Fruit fly (Drosophila melanogaster) whole organism, embryonic: ENCODE results near the gene CG9389.

ENCODE experiments used
- Bdp1 ChIP-seq: fragments of 200-800 bp; sonication (Bioruptor generic); optimal IDR thresholded peaks from 3 replicates; lab custom pipeline; 2016; ENCODE audit warnings: missing biosample characterization, missing genetic modification characterization
- CG10565 ChIP-seq: fragments of 200-800 bp; sonication (Bioruptor generic); optimal IDR thresholded peaks from 3 replicates; lab custom pipeline; 2016; ENCODE audit warnings: missing biosample characterization, mild to moderate bottlenecking, missing genetic modification characterization
- CG13287 ChIP-seq: fragments of 200-800 bp; sonication (Bioruptor generic); IDR thresholded peaks from 2 replicates; pipeline ENCODE4 v1.3.6; 2022; ENCODE audit warnings: missing biosample characterization, missing genetic modification characterization; ENCODE audit not compliant: partially characterized antibody
- CG13775 ChIP-seq: fragments of 200-800 bp; sonication (Bioruptor generic); optimal IDR thresholded peaks from 3 replicates; lab custom pipeline; 2017; ENCODE audit warnings: missing biosample characterization, mild to moderate bottlenecking, missing genetic modification characterization
- CG1602 ChIP-seq: fragments of 200-800 bp; sonication (Bioruptor generic); optimal IDR thresholded peaks from 3 replicates; lab custom pipeline; 2016; ENCODE audit warnings: missing biosample characterization, missing genetic modification characterization
- CG16863 ChIP-seq: fragments of 200-800 bp; sonication (Bioruptor generic); optimal IDR thresholded peaks from 3 replicates; lab custom pipeline; 2016; ENCODE audit warnings: missing biosample characterization, missing genetic modification characterization
- CG17361 ChIP-seq: fragments of 200-800 bp; sonication (Bioruptor generic); IDR thresholded peaks from 3 replicates; pipeline ENCODE4 v1.3.6; 2022; ENCODE audit warnings: missing biosample characterization, missing genetic modification characterization
- CG18476 ChIP-seq: fragments of 200-800 bp; sonication (Bioruptor generic); optimal IDR thresholded peaks from 2 replicates; lab custom pipeline; 2016; ENCODE audit warnings: missing biosample characterization, mild to moderate bottlenecking, missing genetic modification characterization
- CG2120 ChIP-seq: fragments of 200-800 bp; sonication (Bioruptor generic); optimal IDR thresholded peaks from 3 replicates; lab custom pipeline; 2016; ENCODE audit warnings: missing biosample characterization, missing genetic modification characterization
- CG3065 ChIP-seq: fragments of 200-800 bp; sonication (Bioruptor generic); optimal IDR thresholded peaks from 2 replicates; lab custom pipeline; 2016; ENCODE audit warnings: missing biosample characterization, missing genetic modification characterization
- CG32772 ChIP-seq: fragments of 200-800 bp; sonication (Bioruptor generic); IDR thresholded peaks from 2 replicates; pipeline ENCODE4 v1.3.6; 2022; ENCODE audit warnings: missing biosample characterization, missing genetic modification characterization
- CG33557 ChIP-seq: fragments of 200-800 bp; sonication (Bioruptor generic); optimal IDR thresholded peaks from 2 replicates; lab custom pipeline; 2019; ENCODE audit warnings: missing biosample characterization, mild to moderate bottlenecking, missing genetic modification characterization, moderate library complexity
- CG3407 ChIP-seq: fragments of 200-800 bp; sonication (Bioruptor generic); optimal IDR thresholded peaks from 2 replicates; lab custom pipeline; 2018; ENCODE audit warnings: missing biosample characterization, mild to moderate bottlenecking, missing genetic modification characterization
- CG3838 ChIP-seq: fragments of 200-800 bp; sonication (Bioruptor generic); optimal IDR thresholded peaks from 3 replicates; lab custom pipeline; 2016; ENCODE audit warnings: missing biosample characterization, missing genetic modification characterization
- CG4617 ChIP-seq: fragments of 200-800 bp; sonication (Bioruptor generic); optimal IDR thresholded peaks from 3 replicates; lab custom pipeline; 2016; ENCODE audit warnings: missing biosample characterization, missing genetic modification characterization, borderline replicate concordance
- CG6272 ChIP-seq: fragments of 200-800 bp; sonication (Bioruptor generic); IDR thresholded peaks from 2 replicates; pipeline ENCODE4 v1.3.6; 2022; ENCODE audit warnings: missing biosample characterization, missing genetic modification characterization
- CG6689 ChIP-seq: fragments of 200-800 bp; sonication (Bioruptor generic); IDR thresholded peaks from 2 replicates; pipeline ENCODE4 v1.3.6; 2022; ENCODE audit warnings: missing biosample characterization, missing genetic modification characterization
- CG7271 ChIP-seq: fragments of 200-800 bp; sonication (Bioruptor generic); optimal IDR thresholded peaks from 2 replicates; lab custom pipeline; 2018; ENCODE audit warnings: missing biosample characterization, mild to moderate bottlenecking, missing genetic modification characterization, moderate library complexity
- CG7987 ChIP-seq: fragments of 200-800 bp; sonication (Bioruptor generic); optimal IDR thresholded peaks from 2 replicates; lab custom pipeline; 2018; ENCODE audit warnings: missing biosample characterization, mild to moderate bottlenecking, missing genetic modification characterization, moderate library complexity
- CG9817 ChIP-seq: fragments of 200-800 bp; sonication (Bioruptor generic); optimal IDR thresholded peaks from 2 replicates; lab custom pipeline; 2018; ENCODE audit warnings: missing biosample characterization, mild to moderate bottlenecking, missing genetic modification characterization, moderate library complexity
- Dll ChIP-seq: fragments of 200-800 bp; sonication (Bioruptor generic); IDR thresholded peaks from 4 replicates; pipeline ENCODE4 v1.3.6; 2022; ENCODE audit warnings: missing biosample characterization, missing genetic modification characterization; ENCODE audit not compliant: partially characterized antibody
- Fer2 ChIP-seq: fragments of 200-800 bp; sonication (Bioruptor generic); optimal IDR thresholded peaks from 2 replicates; lab custom pipeline; 2018; ENCODE audit warnings: missing biosample characterization, mild to moderate bottlenecking, missing genetic modification characterization, moderate library complexity
- HLH4C ChIP-seq: fragments of 200-800 bp; sonication (Bioruptor generic); IDR thresholded peaks from 3 replicates; pipeline ENCODE4 v1.3.6; 2022; ENCODE audit warnings: missing biosample characterization, missing genetic modification characterization; ENCODE audit not compliant: partially characterized antibody
- HLH54F ChIP-seq: fragments of 200-800 bp; sonication (Bioruptor generic); optimal IDR thresholded peaks from 3 replicates; lab custom pipeline; 2016; ENCODE audit warnings: missing biosample characterization, missing genetic modification characterization
- Jarid2 ChIP-seq: fragments of 200-800 bp; sonication (Bioruptor generic); optimal IDR thresholded peaks from 3 replicates; lab custom pipeline; 2017; ENCODE audit warnings: mild to moderate bottlenecking, missing biosample characterization, missing genetic modification reagents, missing genetic modification characterization
- Lpt ChIP-seq: fragments of >200 bp; optimal IDR thresholded peaks from 2 replicates; lab custom pipeline; 2018; ENCODE audit warnings: missing biosample characterization, missing genetic modification characterization
- Med ChIP-seq: fragments of 200-800 bp; sonication (Bioruptor generic); peaks from one replicate; lab custom pipeline; 2016; ENCODE audit warnings: missing biosample characterization, missing genetic modification characterization, mild to moderate bottlenecking, inconsistent platforms, moderate library complexity
- Ravus ChIP-seq: fragments of 200-800 bp; sonication (Bioruptor generic); IDR thresholded peaks from 2 replicates; pipeline ENCODE4 v1.3.6; 2022; ENCODE audit warnings: missing biosample characterization, missing genetic modification characterization
- Six4 ChIP-seq: fragments of 200-800 bp; sonication (Bioruptor generic); optimal IDR thresholded peaks from 2 replicates; lab custom pipeline; 2016; ENCODE audit warnings: missing biosample characterization, missing genetic modification characterization
- TFAM ChIP-seq: fragments of 200-800 bp; sonication (Bioruptor generic); optimal IDR thresholded peaks from 2 replicates; lab custom pipeline; 2017; ENCODE audit warnings: missing biosample characterization, missing genetic modification characterization, inconsistent platforms
- ac ChIP-seq: fragments of 200-800 bp; sonication (Bioruptor generic); optimal IDR thresholded peaks from 3 replicates; lab custom pipeline; 2017; ENCODE audit warnings: missing biosample characterization, mild to moderate bottlenecking, missing genetic modification characterization
- ato ChIP-seq: fragments of 200-800 bp; sonication (Bioruptor generic); IDR thresholded peaks from 2 replicates; pipeline ENCODE4 v1.3.6; 2022; ENCODE audit warnings: missing biosample characterization, missing genetic modification characterization; ENCODE audit not compliant: partially characterized antibody
- az2 ChIP-seq: fragments of 200-800 bp; sonication (Bioruptor generic); optimal IDR thresholded peaks from 3 replicates; lab custom pipeline; 2016; ENCODE audit warnings: missing biosample characterization, missing genetic modification characterization
- cato ChIP-seq: fragments of 200-800 bp; sonication (Bioruptor generic); optimal IDR thresholded peaks from 2 replicates; lab custom pipeline; 2016; ENCODE audit warnings: missing biosample characterization, missing genetic modification characterization, borderline replicate concordance
- chif ChIP-seq, 2 experiments: fragments of 200-800 bp; sonication (Bioruptor generic); optimal IDR thresholded peaks; 3 replicates each; lab custom pipeline; 2016; ENCODE audit warnings: missing biosample characterization in 2 of 2, missing genetic modification characterization in 2 of 2
- en ChIP-seq: fragments of 200-800 bp; sonication (Bioruptor generic); optimal IDR thresholded peaks from 2 replicates; lab custom pipeline; 2016; ENCODE audit warnings: missing biosample characterization, missing genetic modification characterization
- esg ChIP-seq: fragments of 200-800 bp; sonication (Bioruptor generic); conservative IDR thresholded peaks from 2 replicates; pipeline ENCODE4 v1.3.6; 2022; ENCODE audit warnings: missing biosample characterization, missing genetic modification characterization
- gem ChIP-seq: fragments of 200-800 bp; sonication (Bioruptor generic); optimal IDR thresholded peaks from 2 replicates; lab custom pipeline; 2019; ENCODE audit warnings: missing biosample characterization, mild to moderate bottlenecking, missing genetic modification characterization, moderate library complexity
- grau ChIP-seq: fragments of 200-800 bp; optimal IDR thresholded peaks from 3 replicates; lab custom pipeline; 2019; ENCODE audit warnings: missing biosample characterization, mild to moderate bottlenecking, missing genetic modification characterization, moderate library complexity
- jigr1 ChIP-seq: fragments of 200-800 bp; sonication (Bioruptor generic); IDR thresholded peaks from 3 replicates; pipeline ENCODE4 v1.3.6; 2022; ENCODE audit warnings: missing biosample characterization, missing genetic modification characterization
- nau ChIP-seq: fragments of 200-800 bp; sonication (Bioruptor generic); optimal IDR thresholded peaks from 3 replicates; lab custom pipeline; 2017; ENCODE audit warnings: missing biosample characterization, mild to moderate bottlenecking, missing genetic modification characterization, missing genetic modification reagents
- oc ChIP-seq: fragments of 200-800 bp; sonication (Bioruptor generic); optimal IDR thresholded peaks from 2 replicates; lab custom pipeline; 2018; ENCODE audit warnings: missing biosample characterization, mild to moderate bottlenecking, missing genetic modification characterization, moderate library complexity
- prd ChIP-seq, 3 experiments: fragments of >200 bp in 2 of 3; fragments of 200-800 bp in 1 of 3; sonication (Bioruptor generic) in 1 of 3; optimal IDR thresholded peaks in 2 of 3; IDR thresholded peaks in 1 of 3; 2 replicates in 2 of 3; 3 replicates in 1 of 3; pipeline versions ENCODE4 v1.3.6 to Lab custom; 2017 to 2022; ENCODE audit warnings: missing biosample characterization in 1 of 3, missing genetic modification characterization in 1 of 3
- pum ChIP-seq: fragments of 200-800 bp; sonication (Bioruptor generic); optimal IDR thresholded peaks from 2 replicates; lab custom pipeline; 2016; ENCODE audit warnings: missing biosample characterization, missing genetic modification characterization
- ro ChIP-seq: fragments of 200-800 bp; sonication (Bioruptor generic); IDR thresholded peaks from 2 replicates; pipeline ENCODE4 v1.3.6; 2022; ENCODE audit warnings: missing biosample characterization, missing genetic modification characterization
- sd ChIP-seq: fragments of 200-800 bp; sonication (Bioruptor generic); optimal IDR thresholded peaks from 3 replicates; lab custom pipeline; 2018; ENCODE audit warnings: missing biosample characterization, mild to moderate bottlenecking, missing genetic modification characterization, moderate library complexity
- trem ChIP-seq: fragments of 200-800 bp; optimal IDR thresholded peaks from 3 replicates; lab custom pipeline; 2019; ENCODE audit warnings: missing biosample characterization, mild to moderate bottlenecking, missing genetic modification characterization, moderate library complexity
- tx ChIP-seq: fragments of 200-800 bp; sonication (Bioruptor generic); optimal IDR thresholded peaks from 2 replicates; lab custom pipeline; 2016; ENCODE audit warnings: missing biosample characterization, missing genetic modification characterization

CG9389 gene

DNA sequence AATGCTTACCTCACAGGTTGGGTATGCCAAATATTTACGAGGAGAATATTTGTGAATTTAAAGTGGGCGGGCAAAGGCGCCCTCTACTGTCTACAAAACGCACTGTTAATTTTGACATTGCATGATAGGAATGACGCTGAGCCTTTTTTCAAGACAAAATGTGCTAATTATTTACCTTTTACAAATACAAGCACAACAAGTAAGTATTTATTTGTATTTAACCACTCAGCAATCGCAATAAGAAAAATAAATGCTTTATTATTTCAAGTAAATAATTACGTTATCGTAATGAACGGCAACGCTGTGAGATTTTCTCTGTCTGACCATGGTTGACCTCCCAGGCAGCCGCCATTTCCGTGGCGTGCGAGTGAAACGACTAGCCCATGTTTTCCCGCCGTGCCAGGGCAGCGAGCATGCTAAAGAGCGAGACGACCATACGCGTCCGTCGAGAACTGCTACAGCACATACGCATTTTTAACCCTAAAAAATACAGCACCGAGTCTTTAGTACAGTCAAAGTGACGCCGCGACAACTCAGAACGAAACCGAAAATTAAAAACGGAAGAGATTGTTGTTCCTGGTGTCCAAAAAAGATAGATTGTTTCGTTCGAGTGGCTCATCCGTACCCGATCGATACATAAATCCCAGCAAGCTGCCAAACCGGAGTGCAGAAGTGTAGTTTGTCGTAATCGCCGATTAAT lies 15.4 kb upstream of the CG9389 start, which contains the start of the genes CG12974 and pzg (continued):
- peak; percentile 75 for TF ChIP-seq CG13287
- peak; percentile 64; the same call in 1 of the 3 replicates for TF ChIP-seq jigr1 (GFP tag; lab: Robert Waterston, UW)
- TF ChIP-seq Lpt (GFP tag; lab: Kevin White, UChicago) = no peak
- peak; percentile 62 for TF ChIP-seq CG16863 (GFP tag; lab: Kevin White, UChicago)
- peak; percentile 45 for TF ChIP-seq az2 (GFP tag; lab: Kevin White, UChicago)
- TF ChIP-seq Jarid2 = peak; percentile 45
- TF ChIP-seq nau (GFP tag; lab: Kevin White, UChicago) = no peak
- peak; percentile 59 for TF ChIP-seq CG6689
- TF ChIP-seq ro (GFP tag; lab: Robert Waterston, UW) = peak; percentile 64; the same call in 1 of the 2 replicates
- peak; percentile 50 for TF ChIP-seq CG3838 (GFP tag; lab: Kevin White, UChicago)
- TF ChIP-seq CG1602 (GFP tag; lab: Kevin White, UChicago) = peak; percentile 83
- TF ChIP-seq sd (tag; lab: Kevin White, UChicago) = peak; percentile 98
- peak; percentile 71 for TF ChIP-seq trem (tag; lab: Kevin White, UChicago)
- peak; percentile 67; the same call in 1 of the 2 replicates for TF ChIP-seq ato (GFP tag; lab: Robert Waterston, UW)
- peak; percentile 49 for TF ChIP-seq cato (GFP tag; lab: Kevin White, UChicago)
- TF ChIP-seq grau (tag; lab: Kevin White, UChicago) = peak; percentile 78
- peak; percentile 90 for TF ChIP-seq CG6272 (GFP tag; lab: Robert Waterston, UW)
- peak; percentile 10; the same call in 1 of the 2 replicates for TF ChIP-seq Ravus (GFP tag; lab: Robert Waterston, UW)
- TF ChIP-seq ac (GFP tag; lab: Kevin White, UChicago) = no peak
- peak; percentile 83 for TF ChIP-seq HLH4C (GFP tag; lab: Robert Waterston, UW)
- peak; percentile 96 for TF ChIP-seq Med (GFP tag; lab: Kevin White, UChicago)
- peak; percentile 68 for TF ChIP-seq pum
- no peak for TF ChIP-seq oc
- TF ChIP-seq CG13775 (GFP tag; lab: Kevin White, UChicago) = peak; percentile 94
- TF ChIP-seq CG32772 (GFP tag; lab: Robert Waterston, UW) = peak; percentile 87
- peak; percentile 52 for TF ChIP-seq en (GFP tag; lab: Kevin White, UChicago)
- TF ChIP-seq CG7271 (tag; lab: Kevin White, UChicago) = peak; percentile 64
- peak; percentile 75 for TF ChIP-seq CG7987 (GFP tag; lab: Kevin White, UChicago)
- no peak for TF ChIP-seq TFAM (GFP tag; lab: Kevin White, UChicago)
- peak; percentile 85 for TF ChIP-seq CG17361 (GFP tag; lab: Robert Waterston, UW)
- TF ChIP-seq CG4617 (GFP tag; lab: Kevin White, UChicago) = peak; percentile 62
- peak; percentile 85 for TF ChIP-seq HLH54F (GFP tag; lab: Kevin White, UChicago)
- peak; percentile 85 for TF ChIP-seq esg (GFP tag; lab: Robert Waterston, UW)
- TF ChIP-seq Fer2 (tag; lab: Kevin White, UChicago) = peak; percentile 61
- TF ChIP-seq Six4 (GFP tag; lab: Kevin White, UChicago) = peak; percentile 16
- TF ChIP-seq CG10565 (GFP tag; lab: Kevin White, UChicago) = no peak
- peak; percentile 87 for TF ChIP-seq CG9817
- peak; percentile 35 for TF ChIP-seq CG3065 (GFP tag; lab: Kevin White, UChicago)
- TF ChIP-seq gem (tag; lab: Kevin White, UChicago) = peak; percentile 96
- peak; percentile 59 for TF ChIP-seq CG18476 (GFP tag; lab: Kevin White, UChicago)
- TF ChIP-seq chif (GFP tag; optimal IDR thresholded peaks at IDR 0.05; lab: Kevin White, UChicago) = peak; percentile 71 to 84
- TF ChIP-seq prd (optimal IDR thresholded peaks at IDR 0.05; lab: Kevin White, UChicago) = no peak
- peak; percentile 91 for TF ChIP-seq prd (GFP tag; IDR thresholded peaks at IDR 0.05; lab: Robert Waterston, UW)
- TF ChIP-seq Dll = peak; percentile 69; the same call in 3 of the 4 replicates
- TF ChIP-seq Bdp1 (GFP tag; lab: Kevin White, UChicago) = peak; percentile 72
- TF ChIP-seq CG33557 (GFP tag; lab: Kevin White, UChicago) = peak; percentile 42
- peak; percentile 85 for TF ChIP-seq CG2120 (GFP tag; lab: Kevin White, UChicago)
- TF ChIP-seq CG3407 (GFP tag; lab: Kevin White, UChicago) = peak; percentile 59
- TF ChIP-seq tx (GFP tag; lab: Kevin White, UChicago) = peak; percentile 69
